Fruit fly (Drosophila melanogaster) whole organism, embryonic: Measurements from ENCODE around the gene Plc21C.

Experiments
- B-H2 ChIP-seq: fragments of 200-800 bp; sonication (Bioruptor generic); optimal IDR thresholded peaks from 2 replicates; lab custom pipeline; 2018; ENCODE audit warnings: missing biosample characterization, mild to moderate bottlenecking, missing genetic modification characterization
- CG10147 ChIP-seq: fragments of 200-800 bp; sonication (Bioruptor generic); optimal IDR thresholded peaks from 2 replicates; lab custom pipeline; 2019; ENCODE audit warnings: missing biosample characterization, mild to moderate bottlenecking, missing genetic modification characterization, moderate library complexity
- CG10431 ChIP-seq: fragments of 200-800 bp; sonication (Bioruptor generic); optimal IDR thresholded peaks from 3 replicates; lab custom pipeline; 2018; ENCODE audit warnings: missing biosample characterization, mild to moderate bottlenecking, missing genetic modification characterization
- CG11085 ChIP-seq: fragments of 200-800 bp; sonication (Bioruptor generic); IDR thresholded peaks from 2 replicates; pipeline ENCODE4 v1.3.6; 2022; ENCODE audit warnings: missing biosample characterization, missing genetic modification characterization
- CG11398 ChIP-seq: fragments of 200-800 bp; sonication (Bioruptor generic); optimal IDR thresholded peaks from 2 replicates; lab custom pipeline; 2016; ENCODE audit warnings: missing biosample characterization, missing genetic modification characterization
- CG11695 ChIP-seq: fragments of 200-800 bp; sonication (Bioruptor generic); IDR thresholded peaks from 3 replicates; pipeline ENCODE4 v1.3.6; 2022; ENCODE audit warnings: missing biosample characterization, missing genetic modification characterization
- CG12104 ChIP-seq: fragments of 200-800 bp; sonication (Bioruptor generic); optimal IDR thresholded peaks from 3 replicates; lab custom pipeline; 2016; ENCODE audit warnings: missing biosample characterization, missing genetic modification characterization
- CG1529 ChIP-seq: fragments of 200-800 bp; sonication (Bioruptor generic); optimal IDR thresholded peaks from 3 replicates; lab custom pipeline; 2018; ENCODE audit warnings: missing biosample characterization, missing genetic modification characterization
- CG17328 ChIP-seq: fragments of 200-800 bp; sonication (Bioruptor generic); IDR thresholded peaks from 2 replicates; pipeline ENCODE4 v1.3.6; 2022; ENCODE audit warnings: missing biosample characterization, missing genetic modification characterization
- CG17359 ChIP-seq: fragments of 200-800 bp; sonication (Bioruptor generic); optimal IDR thresholded peaks from 3 replicates; lab custom pipeline; 2018; ENCODE audit warnings: missing biosample characterization, mild to moderate bottlenecking, missing genetic modification characterization, moderate library complexity
- CG17568 ChIP-seq: fragments of 200-800 bp; sonication (Bioruptor generic); optimal IDR thresholded peaks from 2 replicates; lab custom pipeline; 2018; ENCODE audit warnings: missing biosample characterization, mild to moderate bottlenecking, missing genetic modification characterization, moderate library complexity
- CG17912 ChIP-seq: fragments of 200-800 bp; sonication (Bioruptor generic); optimal IDR thresholded peaks from 2 replicates; lab custom pipeline; 2018; ENCODE audit warnings: missing biosample characterization, mild to moderate bottlenecking, missing genetic modification characterization
- CG1792 ChIP-seq: fragments of 200-800 bp; sonication (Bioruptor generic); optimal IDR thresholded peaks from 2 replicates; lab custom pipeline; 2016; ENCODE audit warnings: missing biosample characterization, missing genetic modification characterization
- CG18262 ChIP-seq: fragments of 200-800 bp; optimal IDR thresholded peaks from 3 replicates; lab custom pipeline; 2019; ENCODE audit warnings: missing biosample characterization, mild to moderate bottlenecking, missing genetic modification characterization, moderate library complexity
- CG2129 ChIP-seq: fragments of 200-800 bp; sonication (Bioruptor generic); IDR thresholded peaks from 2 replicates; pipeline ENCODE4 v1.3.6; 2022; ENCODE audit warnings: missing biosample characterization, missing genetic modification characterization; ENCODE audit not compliant: partially characterized antibody
- CG3407 ChIP-seq: fragments of 200-800 bp; sonication (Bioruptor generic); optimal IDR thresholded peaks from 2 replicates; lab custom pipeline; 2018; ENCODE audit warnings: missing biosample characterization, mild to moderate bottlenecking, missing genetic modification characterization
- CG3847 ChIP-seq: fragments of 200-800 bp; sonication (Bioruptor generic); IDR thresholded peaks from 2 replicates; pipeline ENCODE4 v1.3.6; 2022; ENCODE audit warnings: missing biosample characterization, missing genetic modification characterization
- CG3995 ChIP-seq: fragments of 200-800 bp; sonication (Bioruptor generic); optimal IDR thresholded peaks from 3 replicates; lab custom pipeline; 2016; ENCODE audit warnings: missing biosample characterization, missing genetic modification characterization
- CG4820 ChIP-seq: fragments of 200-800 bp; sonication (Bioruptor generic); optimal IDR thresholded peaks from 3 replicates; lab custom pipeline; 2016; ENCODE audit warnings: missing biosample characterization, missing genetic modification characterization
- CG7839 ChIP-seq: fragments of 200-800 bp; sonication (Bioruptor generic); optimal IDR thresholded peaks from 3 replicates; lab custom pipeline; 2018; ENCODE audit warnings: missing biosample characterization, mild to moderate bottlenecking, missing genetic modification characterization, moderate library complexity
- CG7928 ChIP-seq: fragments of 200-800 bp; sonication (Bioruptor generic); optimal IDR thresholded peaks from 2 replicates; lab custom pipeline; 2017; ENCODE audit warnings: missing biosample characterization, mild to moderate bottlenecking, missing genetic modification characterization
- CG8924 ChIP-seq: fragments of 200-800 bp; optimal IDR thresholded peaks from 3 replicates; lab custom pipeline; 2019; ENCODE audit warnings: missing biosample characterization, mild to moderate bottlenecking, missing genetic modification characterization, moderate library complexity
- CG9797 ChIP-seq: fragments of 200-800 bp; sonication (Bioruptor generic); optimal IDR thresholded peaks from 3 replicates; lab custom pipeline; 2018; ENCODE audit warnings: missing biosample characterization, mild to moderate bottlenecking, missing genetic modification characterization
- Dp ChIP-seq: fragments of 200-800 bp; sonication (Bioruptor generic); optimal IDR thresholded peaks from 2 replicates; lab custom pipeline; 2018; ENCODE audit warnings: missing biosample characterization, mild to moderate bottlenecking, missing genetic modification characterization, moderate library complexity
- Gug ChIP-seq: fragments of 200-800 bp; sonication (Bioruptor generic); IDR thresholded peaks from 4 replicates; pipeline ENCODE4 v1.3.6; 2022; ENCODE audit warnings: missing biosample characterization, missing genetic modification characterization
- H2.0 ChIP-seq: fragments of 200-800 bp; sonication (Bioruptor generic); IDR thresholded peaks from 2 replicates; pipeline ENCODE4 v1.3.6; 2022; ENCODE audit warnings: missing biosample characterization, missing genetic modification characterization
- HmgZ ChIP-seq: fragments of 200-800 bp; sonication (Bioruptor generic); optimal IDR thresholded peaks from 2 replicates; lab custom pipeline; 2018; ENCODE audit warnings: missing biosample characterization, mild to moderate bottlenecking, missing genetic modification characterization
- Hsf ChIP-seq: fragments of 200-800 bp; sonication (Bioruptor generic); optimal IDR thresholded peaks from 3 replicates; lab custom pipeline; 2016; ENCODE audit warnings: missing biosample characterization, missing genetic modification characterization
- Lhr ChIP-seq: fragments of 200-800 bp; sonication (Bioruptor generic); optimal IDR thresholded peaks from 3 replicates; lab custom pipeline; 2017; ENCODE audit warnings: mild to moderate bottlenecking, missing biosample characterization, missing genetic modification reagents, missing genetic modification characterization
- Mad ChIP-seq: fragments of 200-800 bp; sonication (Bioruptor generic); optimal IDR thresholded peaks from 2 replicates; lab custom pipeline; 2016; ENCODE audit warnings: missing biosample characterization, missing genetic modification characterization
- PHDP ChIP-seq: fragments of 200-800 bp; sonication (Bioruptor generic); optimal IDR thresholded peaks from 3 replicates; lab custom pipeline; 2018; ENCODE audit warnings: missing biosample characterization, mild to moderate bottlenecking, missing genetic modification characterization, moderate library complexity
- Ravus ChIP-seq: fragments of 200-800 bp; sonication (Bioruptor generic); IDR thresholded peaks from 2 replicates; pipeline ENCODE4 v1.3.6; 2022; ENCODE audit warnings: missing biosample characterization, missing genetic modification characterization
- ase ChIP-seq: fragments of 200-800 bp; sonication (Bioruptor generic); IDR thresholded peaks from 3 replicates; pipeline ENCODE4 v1.3.6; 2022; ENCODE audit warnings: missing biosample characterization, missing genetic modification characterization
- chn ChIP-seq: fragments of 200-800 bp; sonication (Bioruptor generic); optimal IDR thresholded peaks from 2 replicates; lab custom pipeline; 2016; ENCODE audit warnings: missing biosample characterization, missing genetic modification characterization
- crol ChIP-seq: fragments of 200-800 bp; sonication (Bioruptor generic); IDR thresholded peaks from 2 replicates; pipeline ENCODE4 v1.3.6; 2022; ENCODE audit warnings: missing biosample characterization, missing genetic modification characterization
- cwo ChIP-seq: fragments of 200-800 bp; sonication (Bioruptor generic); optimal IDR thresholded peaks from 3 replicates; lab custom pipeline; 2017; ENCODE audit warnings: missing biosample characterization, missing genetic modification characterization, mild to moderate bottlenecking, moderate library complexity, missing genetic modification reagents
- fd64A ChIP-seq: fragments of 200-800 bp; sonication (Bioruptor generic); optimal IDR thresholded peaks from 3 replicates; lab custom pipeline; 2018; ENCODE audit warnings: missing biosample characterization, mild to moderate bottlenecking, missing genetic modification characterization
- gem ChIP-seq: fragments of 200-800 bp; sonication (Bioruptor generic); optimal IDR thresholded peaks from 2 replicates; lab custom pipeline; 2019; ENCODE audit warnings: missing biosample characterization, mild to moderate bottlenecking, missing genetic modification characterization, moderate library complexity
- jing ChIP-seq: fragments of 200-800 bp; sonication (Bioruptor generic); optimal IDR thresholded peaks from 2 replicates; lab custom pipeline; 2018; ENCODE audit warnings: missing biosample characterization, mild to moderate bottlenecking, missing genetic modification characterization
- lilli ChIP-seq: fragments of 200-800 bp; sonication (Bioruptor generic); optimal IDR thresholded peaks from 3 replicates; lab custom pipeline; 2016; ENCODE audit warnings: missing biosample characterization, missing genetic modification characterization
- odd ChIP-seq: fragments of 200-800 bp; sonication (Bioruptor generic); optimal IDR thresholded peaks from 2 replicates; lab custom pipeline; 2017; ENCODE audit warnings: missing biosample characterization, mild to moderate bottlenecking, missing genetic modification characterization
- org-1 ChIP-seq: fragments of 200-800 bp; sonication (Bioruptor generic); optimal IDR thresholded peaks from 2 replicates; lab custom pipeline; 2017; ENCODE audit warnings: missing biosample characterization, missing genetic modification characterization
- peb ChIP-seq: fragments of 200-800 bp; sonication (Bioruptor generic); IDR thresholded peaks from 2 replicates; pipeline ENCODE4 v1.3.6; 2022; ENCODE audit warnings: missing biosample characterization, missing genetic modification characterization
- row ChIP-seq: fragments of 200-800 bp; sonication (Bioruptor generic); IDR thresholded peaks from 3 replicates; pipeline ENCODE4 v1.3.6; 2022; ENCODE audit warnings: missing biosample characterization, missing genetic modification characterization
- salm ChIP-seq: fragments of 200-800 bp; sonication (Bioruptor generic); optimal IDR thresholded peaks from 2 replicates; lab custom pipeline; 2018; ENCODE audit warnings: missing biosample characterization, mild to moderate bottlenecking, missing genetic modification characterization
- slbo ChIP-seq: fragments of 200-800 bp; sonication (Bioruptor generic); IDR thresholded peaks from 2 replicates; pipeline ENCODE4 v1.3.6; 2022; ENCODE audit warnings: missing biosample characterization, missing genetic modification characterization
- slou ChIP-seq: fragments of 200-800 bp; sonication (Bioruptor generic); optimal IDR thresholded peaks from 3 replicates; lab custom pipeline; 2016; ENCODE audit warnings: missing biosample characterization, missing genetic modification characterization
- sr ChIP-seq: fragments of 200-800 bp; sonication (Bioruptor generic); IDR thresholded peaks from 3 replicates; pipeline ENCODE4 v1.3.6; 2022; ENCODE audit warnings: missing biosample characterization, missing genetic modification characterization
- tx ChIP-seq: fragments of 200-800 bp; sonication (Bioruptor generic); optimal IDR thresholded peaks from 2 replicates; lab custom pipeline; 2016; ENCODE audit warnings: missing biosample characterization, missing genetic modification characterization
- unc-4 ChIP-seq: fragments of 200-800 bp; sonication (Bioruptor generic); IDR thresholded peaks from 2 replicates; pipeline ENCODE4 v1.3.6; 2022; ENCODE audit warnings: missing biosample characterization, missing genetic modification characterization; ENCODE audit not compliant: partially characterized antibody

The Plc21C gene

dm6 chr2L:267441-268089, 38.2 kb upstream of the Plc21C start, which contains the start of gene CG17075 (continued):
- TF ChIP-seq slbo (peak; percentile 98), CG12104 (peak; percentile 92), CG1529 (GFP tag; lab: Kevin White, UChicago) (peak; percentile 83), Mad (GFP tag; lab: Kevin White, UChicago) (peak; percentile 81), lilli (peak; percentile 95), CG11695 (GFP tag; lab: Robert Waterston, UW) (peak; percentile 96), CG7928 (GFP tag; lab: Kevin White, UChicago) (peak; percentile 74), unc-4 (GFP tag; lab: Robert Waterston, UW) (no peak), CG4820 (GFP tag; lab: Kevin White, UChicago) (peak; percentile 89), salm (tag; lab: Kevin White, UChicago) (peak; percentile 83), CG17568 (GFP tag; lab: Kevin White, UChicago) (peak; percentile 87), crol (GFP tag; lab: Robert Waterston, UW) (0 out of 2 replicates have a peak, but pooled peaks have one; percentile 24), cwo (peak; percentile 94), Gug (GFP tag; lab: Robert Waterston, UW) (peak; percentile 91), CG3995 (GFP tag; lab: Kevin White, UChicago) (peak; percentile 24), odd (GFP tag; lab: Kevin White, UChicago) (peak; percentile 90), PHDP (tag; lab: Kevin White, UChicago) (peak; percentile 96), CG2129 (GFP tag; lab: Robert Waterston, UW) (no peak), CG11085 (GFP tag; lab: Robert Waterston, UW) (peak; percentile 94), tx (peak; percentile 78), CG17328 (GFP tag; lab: Robert Waterston, UW) (peak; percentile 96), B-H2 (GFP tag; lab: Kevin White, UChicago) (peak; percentile 80), CG3847 (GFP tag; lab: Robert Waterston, UW) (peak; percentile 96), fd64A (GFP tag; lab: Kevin White, UChicago) (peak; percentile 77), Dp (GFP tag; lab: Kevin White, UChicago) (peak; percentile 13), CG8924 (tag; lab: Kevin White, UChicago) (peak; percentile 96), peb (GFP tag; lab: Robert Waterston, UW) (peak; percentile 80), chn (GFP tag; lab: Kevin White, UChicago) (peak; percentile 83), sr (GFP tag; lab: Robert Waterston, UW) (peak; percentile 84), Lhr (GFP tag; lab: Kevin White, UChicago) (peak; percentile 61), CG17359 (tag; lab: Kevin White, UChicago) (peak; percentile 96), CG3407 (GFP tag; lab: Kevin White, UChicago) (peak; percentile 86), Ravus (GFP tag; lab: Robert Waterston, UW) (peak; percentile 90), org-1 (GFP tag; lab: Kevin White, UChicago) (peak; percentile 92), gem (tag; lab: Kevin White, UChicago) (peak; percentile 97), CG10147 (GFP tag; lab: Kevin White, UChicago) (peak; percentile 96), CG11398 (GFP tag; lab: Kevin White, UChicago) (peak; percentile 70), H2.0 (GFP tag; lab: Robert Waterston, UW) (peak; percentile 95), CG1792 (peak; percentile 66), slou (GFP tag; lab: Kevin White, UChicago) (peak; percentile 95), jing (GFP tag; lab: Kevin White, UChicago) (peak; percentile 88), ase (GFP tag; lab: Robert Waterston, UW) (peak; percentile 94), CG7839 (peak; percentile 98), HmgZ (tag; lab: Kevin White, UChicago) (peak; percentile 95), CG9797 (GFP tag; lab: Kevin White, UChicago) (peak; percentile 29), CG18262 (tag; lab: Kevin White, UChicago) (peak; percentile 89), row (GFP tag; lab: Robert Waterston, UW) (peak; percentile 96), CG10431 (GFP tag; lab: Kevin White, UChicago) (peak; percentile 40), CG17912 (GFP tag; lab: Kevin White, UChicago) (peak; percentile 32), Hsf (GFP tag; lab: Kevin White, UChicago) (peak; percentile 91)
